Fruit fly (Drosophila melanogaster): ENCODE results near the gene Phlpp.

Gene Phlpp

DNA sequence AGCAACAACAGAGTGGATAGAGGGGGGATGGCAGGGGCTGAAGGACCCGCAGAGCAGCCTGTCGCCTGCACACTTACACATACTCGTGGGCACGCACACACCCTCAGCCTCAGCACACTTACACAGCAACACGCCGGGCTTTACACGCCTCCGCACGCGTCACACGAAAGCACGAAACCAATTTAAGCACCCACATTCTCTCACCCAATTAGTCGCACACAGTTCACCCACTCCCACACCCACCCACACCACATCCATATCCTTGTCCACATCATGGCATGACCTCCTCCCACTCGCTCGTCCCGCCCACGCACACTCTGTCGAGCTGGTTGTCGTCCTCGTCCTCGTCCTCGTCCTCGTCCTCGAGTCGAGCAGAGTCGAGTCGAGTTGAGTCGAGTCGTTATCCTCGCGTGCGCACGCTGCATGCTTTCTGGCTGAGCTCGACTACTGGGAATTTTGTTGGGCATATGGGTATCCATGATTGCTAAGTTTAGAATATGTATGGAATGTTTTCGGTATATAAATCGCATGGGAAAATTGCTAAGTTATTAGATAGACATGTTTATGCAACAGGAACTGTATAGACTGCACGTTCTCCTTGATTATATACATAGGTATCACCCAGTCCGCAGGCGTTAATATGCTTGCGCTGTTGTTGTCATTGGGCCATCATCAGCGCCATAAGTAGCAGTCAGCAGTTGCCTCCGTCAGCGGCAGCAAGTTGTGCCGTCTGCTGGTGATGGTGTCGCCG, 46.9 kb upstream of the Phlpp start (continued):
- TF ChIP-seq CG13123 (GFP tag; optimal IDR thresholded peaks at IDR 0.05) (peak; percentile 29), cad (GFP tag; optimal IDR thresholded peaks at IDR 0.05) (no peak), pnt (GFP tag; optimal IDR thresholded peaks at IDR 0.05) (peak; percentile 85), Opbp (GFP tag; IDR thresholded peaks at IDR 0.05; ENCODE audit: partially characterized antibody) (no peak), sens-2 (GFP tag; IDR thresholded peaks at IDR 0.05) (peak; percentile 50; the same call in 1 of the 2 replicates), vfl (GFP tag; optimal IDR thresholded peaks at IDR 0.05) (peak; percentile 64), fru (optimal IDR thresholded peaks at IDR 0.05) (no peak), stc (GFP tag; IDR thresholded peaks at IDR 0.05) (peak; percentile 78), CG10321 (GFP tag; IDR thresholded peaks at IDR 0.05) (peak; percentile 21; the same call in 1 of the 2 replicates), HLHmδ (GFP tag; optimal IDR thresholded peaks at IDR 0.05) (no peak), gem (tag; optimal IDR thresholded peaks at IDR 0.05) (peak; percentile 87), CG12219 (GFP tag; optimal IDR thresholded peaks at IDR 0.05) (peak; percentile 80), CG8478 (optimal IDR thresholded peaks at IDR 0.05) (no peak), CG3163 (GFP tag; optimal IDR thresholded peaks at IDR 0.05) (peak; percentile 44), ham (GFP tag; IDR thresholded peaks at IDR 0.05) (peak; percentile 54; the same call in 1 of the 2 replicates), HLH4C (GFP tag; IDR thresholded peaks at IDR 0.05; ENCODE audit: partially characterized antibody) (no peak), onecut (GFP tag; IDR thresholded peaks at IDR 0.05) (peak; percentile 59), kni (GFP tag; optimal IDR thresholded peaks at IDR 0.05) (no peak), CG8924 (tag; optimal IDR thresholded peaks at IDR 0.05) (peak; percentile 87), crp (GFP tag; optimal IDR thresholded peaks at IDR 0.05) (peak in 1 of 2 experiments; percentile 24), Ets97D (GFP tag; optimal IDR thresholded peaks at IDR 0.05) (peak; percentile 42), MESR4 (GFP tag; optimal IDR thresholded peaks at IDR 0.05) (no peak), CG15269 (tag; optimal IDR thresholded peaks at IDR 0.05) (peak; percentile 83), CG4617 (GFP tag; optimal IDR thresholded peaks at IDR 0.05; ENCODE audit: borderline replicate concordance) (peak; percentile 49), CG17361 (GFP tag; IDR thresholded peaks at IDR 0.05) (peak; percentile 75), CG2889 (GFP tag; IDR thresholded peaks at IDR 0.05) (peak; percentile 74; the same call in 2 of the 3 replicates), E2f2 (GFP tag; IDR thresholded peaks at IDR 0.05) (peak; percentile 55), pzg (GFP tag; optimal IDR thresholded peaks at IDR 0.05) (no peak), luna (GFP tag; optimal IDR thresholded peaks at IDR 0.05) (peak; percentile 55), zen2 (GFP tag; IDR thresholded peaks at IDR 0.05; ENCODE audit: partially characterized antibody) (0 out of 3 replicates have a peak, but pooled peaks have one; percentile 23), CG30020 (tag; optimal IDR thresholded peaks at IDR 0.05) (no peak), twi (tag; optimal IDR thresholded peaks at IDR 0.05) (peak; percentile 43), CG2199 (GFP tag; IDR thresholded peaks at IDR 0.05) (0 out of 3 replicates have a peak, but pooled peaks have one; percentile 52), org-1 (GFP tag; optimal IDR thresholded peaks at IDR 0.05) (peak; percentile 87), caup (GFP tag; optimal IDR thresholded peaks at IDR 0.05; ENCODE audit: severe bottlenecking) (peak; percentile 82), cwo (GFP tag; optimal IDR thresholded peaks at IDR 0.05) (peak; percentile 87), sr (GFP tag; IDR thresholded peaks at IDR 0.05) (no peak), gfzf (GFP tag; optimal IDR thresholded peaks at IDR 0.05) (no peak), CG32532 (GFP tag; IDR thresholded peaks at IDR 0.05) (peak; percentile 85), Mad (GFP tag; optimal IDR thresholded peaks at IDR 0.05) (peak; percentile 56), CG7928 (GFP tag; optimal IDR thresholded peaks at IDR 0.05) (peak; percentile 54), CG4730 (GFP tag; IDR thresholded peaks at IDR 0.05) (peak; percentile 81), Mrtf (GFP tag; IDR thresholded peaks at IDR 0.05) (peak; percentile 67), CG8388 (GFP tag; optimal IDR thresholded peaks at IDR 0.05) (peak; percentile 59), CG3065 (GFP tag; optimal IDR thresholded peaks at IDR 0.05) (no peak), jumu (GFP tag; optimal IDR thresholded peaks at IDR 0.05) (peak; percentile 84), CG12071 (GFP tag; optimal IDR thresholded peaks at IDR 0.05) (peak; percentile 74), tio (GFP tag; optimal IDR thresholded peaks at IDR 0.05) (peak; percentile 66), Atf3 (GFP tag; optimal IDR thresholded peaks at IDR 0.05) (peak; percentile 61), Optix (GFP tag; IDR thresholded peaks at IDR 0.05) (peak; percentile 88)

All from whole organism, embryonic.